Worm (Caenorhabditis elegans): ENCODE results near the gene F32B6.4.

The F32B6.4 gene

ce11 chrIV:9872210-9872609 is 19.6 kb downstream of the F32B6.4 start:
- peak; percentile 9 for TF ChIP-seq sma-9 (GFP tag; optimal IDR thresholded peaks at IDR 0.05)
- TF ChIP-seq sma-9 (tag; optimal IDR thresholded peaks at IDR 0.05), result no peak
- no peak for TF ChIP-seq snpc-4 (tag; optimal IDR thresholded peaks at IDR 0.05)
- no peak for TF ChIP-seq elt-3 (tag; optimal IDR thresholded peaks at IDR 0.05)
- TF ChIP-seq F13H6.1 (tag; optimal IDR thresholded peaks at IDR 0.05), result no peak
- no peak for TF ChIP-seq R02D3.7 (tag; optimal IDR thresholded peaks at IDR 0.05)
- peak; percentile 53 for TF ChIP-seq nhr-25 (tag; optimal IDR thresholded peaks at IDR 0.05)

ce11 chrIV:9869344-9869743 is 22.5 kb downstream of the F32B6.4 start:
- TF ChIP-seq Y55F3AM.14 (GFP tag; optimal IDR thresholded peaks at IDR 0.05) (no peak), lin-11 (tag; optimal IDR thresholded peaks at IDR 0.05) (no peak), ceh-16 (tag; optimal IDR thresholded peaks at IDR 0.05) (no peak), ama-1 (optimal IDR thresholded peaks at IDR 0.05) (no peak), gmeb-1 (tag; optimal IDR thresholded peaks at IDR 0.05) (no peak), aly-2 (tag; optimal IDR thresholded peaks at IDR 0.05) (no peak), nhr-129 (tag; optimal IDR thresholded peaks at IDR 0.05) (no peak), blmp-1 (tag; optimal IDR thresholded peaks at IDR 0.05; ENCODE audit: insufficient read depth) (no peak)

- TF ChIP-seq ama-1 (optimal IDR thresholded peaks at IDR 0.05), result no peak
- no peak for TF ChIP-seq mab-5 (tag; optimal IDR thresholded peaks at IDR 0.05)
- no peak for TF ChIP-seq ztf-1 (GFP tag; conservative IDR thresholded peaks at IDR 0.05)
- TF ChIP-seq gmeb-1 (tag; optimal IDR thresholded peaks at IDR 0.05), result peak; percentile 59
- no peak for TF ChIP-seq nhr-12 (tag; optimal IDR thresholded peaks at IDR 0.05)
- peak; percentile 49 for TF ChIP-seq crh-2 (tag; optimal IDR thresholded peaks at IDR 0.05)
- peak; percentile 96 for TF ChIP-seq sma-3 (GFP tag; optimal IDR thresholded peaks at IDR 0.05)
- no peak for TF ChIP-seq ceh-16 (tag; optimal IDR thresholded peaks at IDR 0.05)
- TF ChIP-seq egl-27 (tag; optimal IDR thresholded peaks at IDR 0.05), result peak; percentile 48
- TF ChIP-seq nhr-10 (tag; optimal IDR thresholded peaks at IDR 0.05), result no peak
- no peak for TF ChIP-seq Y55F3AM.14 (GFP tag; optimal IDR thresholded peaks at IDR 0.05)
- peak; percentile 42 for TF ChIP-seq fos-1 (tag; optimal IDR thresholded peaks at IDR 0.05)
- no peak for TF ChIP-seq nhr-237 (tag; optimal IDR thresholded peaks at IDR 0.05)
- TF ChIP-seq lin-13 (GFP tag; optimal IDR thresholded peaks at IDR 0.05), result no peak
- no peak for TF ChIP-seq C34F6.9 (tag; optimal IDR thresholded peaks at IDR 0.05)
- TF ChIP-seq snpc-4 (tag; optimal IDR thresholded peaks at IDR 0.05), result no peak
- no peak for TF ChIP-seq unc-62 (GFP tag; optimal IDR thresholded peaks at IDR 0.05)
- TF ChIP-seq ztf-4 (tag; optimal IDR thresholded peaks at IDR 0.05), result peak; percentile 18
- peak; percentile 98 for TF ChIP-seq sma-9 (GFP tag; optimal IDR thresholded peaks at IDR 0.05)
- TF ChIP-seq sma-9 (tag; optimal IDR thresholded peaks at IDR 0.05), result no peak
- TF ChIP-seq nhr-77 (tag; optimal IDR thresholded peaks at IDR 0.05), result no peak
- TF ChIP-seq blmp-1 (tag; optimal IDR thresholded peaks at IDR 0.05; ENCODE audit: insufficient read depth), result peak; percentile 91
- no peak for TF ChIP-seq ztf-11 (tag; optimal IDR thresholded peaks at IDR 0.05)
- TF ChIP-seq nhr-23 (tag; optimal IDR thresholded peaks at IDR 0.05), result no peak
- no peak for TF ChIP-seq alr-1 (tag; optimal IDR thresholded peaks at IDR 0.05)
- no peak for TF ChIP-seq zag-1 (tag; optimal IDR thresholded peaks at IDR 0.05)
- no peak for TF ChIP-seq mbf-1 (tag; optimal IDR thresholded peaks at IDR 0.05)
- TF ChIP-seq aly-2 (tag; optimal IDR thresholded peaks at IDR 0.05), result no peak
- TF ChIP-seq lin-11 (tag; optimal IDR thresholded peaks at IDR 0.05), result no peak
- peak; percentile 99 for TF ChIP-seq nhr-21 (tag; optimal IDR thresholded peaks at IDR 0.05)
- peak; percentile 52 for TF ChIP-seq nhr-6 (tag; optimal IDR thresholded peaks at IDR 0.05)
- TF ChIP-seq dmd-4 (tag; optimal IDR thresholded peaks at IDR 0.05), result no peak
- TF ChIP-seq mdl-1 (tag; optimal IDR thresholded peaks at IDR 0.05), result peak in 1 of 2 experiments; percentile 77
- TF ChIP-seq lsy-2 (tag; optimal IDR thresholded peaks at IDR 0.05), result peak in 1 of 2 experiments; percentile 68
- TF ChIP-seq unc-55 (GFP tag; optimal IDR thresholded peaks at IDR 0.05), result no peak
- TF ChIP-seq nhr-11 (tag; optimal IDR thresholded peaks at IDR 0.05), result no peak
- TF ChIP-seq unc-39 (tag; optimal IDR thresholded peaks at IDR 0.05), result no peak
- TF ChIP-seq ceh-82 (tag; optimal IDR thresholded peaks at IDR 0.05), result no peak
- no peak for TF ChIP-seq elt-3 (tag; optimal IDR thresholded peaks at IDR 0.05)
- peak; percentile 97 for TF ChIP-seq nhr-25 (tag; optimal IDR thresholded peaks at IDR 0.05)
- TF ChIP-seq ZK546.5 (tag; optimal IDR thresholded peaks at IDR 0.05), result no peak
- TF ChIP-seq elt-1 (tag; optimal IDR thresholded peaks at IDR 0.05), result no peak
- TF ChIP-seq sem-4 (tag; optimal IDR thresholded peaks at IDR 0.05), result no peak
- no peak for TF ChIP-seq skn-1 (tag; optimal IDR thresholded peaks at IDR 0.05)
- no peak for TF ChIP-seq R02D3.7 (tag; optimal IDR thresholded peaks at IDR 0.05)
- TF ChIP-seq F13H6.1 (tag; optimal IDR thresholded peaks at IDR 0.05), result peak; percentile 33
- TF ChIP-seq nhr-129 (tag; optimal IDR thresholded peaks at IDR 0.05), result peak; percentile 63
- no peak for TF ChIP-seq peb-1 (tag; optimal IDR thresholded peaks at IDR 0.05)
- TF ChIP-seq lin-39 (tag; optimal IDR thresholded peaks at IDR 0.05), result no peak
These were observed 23.9 kb downstream of the F32B6.4 start for ce11 chrIV:9867915-9868314.
